Worm (Caenorhabditis elegans) whole organism, L1 larva: ENCODE data around the gene fipr-2.

Experiments used
- mdl-1 ChIP-seq, 2 experiments: fragments of 150-350 bp; optimal IDR thresholded peaks; 2 replicates each; lab custom pipeline; 2014 to 2017; ENCODE audit warnings: missing biosample characterization in 2 of 2, missing genetic modification characterization in 2 of 2, inconsistent platforms in 1 of 2
- nhr-71 ChIP-seq: sonication (generic microtip); optimal IDR thresholded peaks from 2 replicates; lab custom pipeline; 2016; ENCODE audit warnings: mild to moderate bottlenecking, missing genetic modification characterization, moderate library complexity, missing compliant biosample characterization
- unc-130 ChIP-seq: fragments of 150-350 bp; optimal IDR thresholded peaks from 2 replicates; lab custom pipeline; 2017; ENCODE audit warnings: missing biosample characterization, missing genetic modification characterization, inconsistent platforms

- TF ChIP-seq nhr-71 (tag; lab: Kevin White, UChicago) (peak; percentile 36), mdl-1 (tag; optimal IDR thresholded peaks at IDR 0.05; lab: Kevin White, UChicago) (no peak), unc-130 (tag; lab: Kevin White, UChicago) (no peak)
Observed at ce11 chrV:12413651-12414114, 48.5 kb downstream of the fipr-2 start, which contains the start of gene cdr-6.
